Fruit fly (Drosophila melanogaster): Measurements from ENCODE around the gene CG6959.

The CG6959 gene

DNA sequence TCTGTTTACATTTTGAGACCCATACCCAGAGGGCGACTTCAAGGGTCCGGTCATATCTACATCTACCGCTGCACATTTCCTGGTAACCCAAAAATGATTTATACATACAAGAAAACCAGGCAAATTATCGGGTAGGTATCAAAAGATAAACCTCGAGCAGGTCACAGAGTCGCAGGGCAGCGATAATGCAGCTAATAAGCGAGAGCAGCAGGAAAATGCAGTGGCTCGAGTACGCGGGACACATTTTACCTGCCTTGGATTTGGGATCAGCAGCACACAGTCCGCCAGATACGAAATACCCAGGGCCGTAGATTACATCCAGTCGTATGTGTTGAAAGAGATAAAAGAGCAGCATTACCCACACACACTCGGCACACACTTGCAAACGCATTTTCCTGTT, 94.1 kb downstream of the CG6959 start:
- TF ChIP-seq noc (tag; optimal IDR thresholded peaks at IDR 0.05), result no peak

DNA sequence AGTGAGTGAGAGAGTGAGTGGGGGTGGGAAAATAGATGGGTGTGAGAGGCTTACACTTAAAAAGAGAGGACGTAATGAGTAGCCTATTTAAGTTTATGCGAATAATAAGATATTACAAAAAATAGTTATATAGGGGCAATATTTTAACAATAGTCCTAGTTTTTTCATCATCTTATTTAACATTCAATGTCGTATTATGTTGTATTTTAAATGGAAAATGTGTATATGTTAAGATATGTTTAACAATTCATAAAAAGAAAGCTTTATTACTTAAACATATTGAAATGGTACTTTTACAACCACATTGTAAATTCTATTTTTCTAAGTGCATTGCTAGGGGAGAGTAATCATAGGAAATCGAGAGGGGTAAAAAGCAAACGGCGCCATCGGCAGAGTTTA, 95.3 kb downstream of the CG6959 start:
- peak; percentile 7 for TF ChIP-seq noc (tag; optimal IDR thresholded peaks at IDR 0.05)

DNA sequence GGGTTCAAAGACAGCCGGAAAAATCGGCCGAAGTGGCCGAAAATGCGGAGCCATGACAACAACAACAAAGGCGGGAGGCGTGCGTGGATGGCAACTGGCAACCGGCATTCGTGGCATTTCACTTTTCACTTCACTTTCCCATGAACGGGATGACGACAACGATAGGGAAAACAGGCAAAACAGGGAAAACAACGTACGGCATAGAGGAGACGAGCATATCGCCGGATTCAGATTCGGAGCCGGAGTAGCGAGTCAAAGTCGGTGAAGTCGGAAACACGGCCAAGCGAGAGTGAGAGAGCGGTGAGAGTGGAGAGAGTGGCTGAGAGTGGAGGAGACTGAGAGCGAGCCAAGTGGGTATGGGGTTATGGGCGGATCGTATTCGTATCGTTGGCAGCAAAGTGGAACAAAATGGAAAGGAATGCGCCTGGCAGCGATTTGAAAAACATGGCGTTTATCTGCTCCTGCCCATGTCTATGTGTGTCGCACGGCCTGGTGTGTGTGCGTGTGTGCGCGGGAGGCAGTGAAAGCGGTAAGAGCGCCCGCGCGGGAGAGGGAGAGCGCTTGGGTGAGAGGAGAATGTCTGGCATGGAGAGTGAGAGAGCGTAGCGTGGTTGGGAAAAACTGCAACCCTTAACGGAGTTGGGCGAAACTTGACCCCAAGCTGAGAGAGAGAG, 95.8 kb downstream of the CG6959 start:
- no peak for TF ChIP-seq noc (tag; optimal IDR thresholded peaks at IDR 0.05)

Data from whole organism, larva.